Worm (Caenorhabditis elegans) whole organism, young adult: ENCODE data around the gene K06H6.2.

ENCODE experiments used
- F49E8.2 ChIP-seq: sonication (generic microtip); optimal IDR thresholded peaks from 3 replicates; lab custom pipeline; 2017; ENCODE audit warnings: missing genetic modification characterization, mild to moderate bottlenecking, missing compliant biosample characterization, antibody characterized with exemption, moderate library complexity; ENCODE audit not compliant: insufficient read depth
- Y53F4B.3 ChIP-seq: fragments of 200-800 bp; sonication (Bioruptor generic); IDR thresholded peaks from 2 replicates; pipeline ENCODE4 v1.3.6; 2022; ENCODE audit warnings: missing genetic modification reagents, missing genetic modification characterization, missing compliant biosample characterization
- dpff-1 ChIP-seq: sonication (generic microtip); optimal IDR thresholded peaks from 2 replicates; lab custom pipeline; 2017; ENCODE audit warnings: mild to moderate bottlenecking, missing genetic modification characterization, missing compliant biosample characterization
- pha-4 ChIP-seq: fragments of 150-350 bp; sonication (generic microtip); optimal IDR thresholded peaks from 2 replicates; lab custom pipeline; 2014; ENCODE audit warnings: missing biosample characterization, missing genetic modification reagents, missing genetic modification characterization

DNA sequence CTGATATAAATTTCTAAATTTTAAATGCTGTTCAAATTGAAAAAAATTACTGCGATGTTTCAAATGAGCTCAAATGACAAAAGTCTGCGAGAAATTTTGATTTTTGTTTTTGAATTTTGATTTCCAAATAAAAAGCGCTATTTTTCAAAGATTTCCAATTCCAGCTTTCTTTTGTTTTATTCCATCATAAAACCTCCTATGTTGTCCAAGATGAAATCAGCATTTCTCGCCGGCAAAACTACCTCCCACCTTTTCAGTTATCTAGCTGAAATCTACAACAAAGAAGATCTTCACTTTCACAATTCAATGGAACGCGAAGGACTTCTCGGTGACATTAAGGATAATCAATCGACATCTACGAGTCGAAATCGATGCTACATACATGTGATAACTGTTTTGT, 6.6 kb upstream of the K06H6.2 start, which contains the start of gene K06H6.4:
- TF ChIP-seq Y53F4B.3 (GFP tag; lab: Robert Waterston, UW) (no peak), F49E8.2 (no peak), dpff-1 (tag; lab: Kevin White, UChicago) (no peak), pha-4 (tag; lab: Kevin White, UChicago) (no peak)
